Fruit fly (Drosophila melanogaster) whole organism, embryonic: Measurements from ENCODE around the gene CG42711.

ENCODE experiments used
- Ada2b ChIP-seq: fragments of 200-800 bp; sonication (Bioruptor generic); IDR thresholded peaks from 2 replicates; pipeline ENCODE4 v1.3.6; 2022; ENCODE audit warnings: missing biosample characterization, missing genetic modification characterization
- Antp ChIP-seq: fragments of 200-800 bp; sonication (Bioruptor generic); optimal IDR thresholded peaks from 3 replicates; lab custom pipeline; 2016; ENCODE audit warnings: missing biosample characterization, missing genetic modification characterization
- B-H2 ChIP-seq: fragments of 200-800 bp; sonication (Bioruptor generic); optimal IDR thresholded peaks from 2 replicates; lab custom pipeline; 2018; ENCODE audit warnings: missing biosample characterization, mild to moderate bottlenecking, missing genetic modification characterization
- CG10366 ChIP-seq: fragments of 200-800 bp; sonication (Bioruptor generic); IDR thresholded peaks from 2 replicates; pipeline ENCODE4 v1.3.6; 2022; ENCODE audit warnings: missing biosample characterization, missing genetic modification characterization
- CG10431 ChIP-seq: fragments of 200-800 bp; sonication (Bioruptor generic); optimal IDR thresholded peaks from 3 replicates; lab custom pipeline; 2018; ENCODE audit warnings: missing biosample characterization, mild to moderate bottlenecking, missing genetic modification characterization
- CG11247 ChIP-seq: fragments of 200-800 bp; sonication (Bioruptor generic); IDR thresholded peaks from 2 replicates; pipeline ENCODE4 v1.3.6; 2022; ENCODE audit warnings: missing biosample characterization, missing genetic modification characterization
- CG11456 ChIP-seq: fragments of 200-800 bp; sonication (Bioruptor generic); IDR thresholded peaks from 3 replicates; pipeline ENCODE4 v1.3.6; 2022; ENCODE audit warnings: missing biosample characterization, missing genetic modification characterization
- CG11696 ChIP-seq: fragments of 200-800 bp; sonication (Bioruptor generic); IDR thresholded peaks from 2 replicates; pipeline ENCODE4 v1.3.6; 2022; ENCODE audit warnings: missing biosample characterization, missing genetic modification characterization
- CG13775 ChIP-seq: fragments of 200-800 bp; sonication (Bioruptor generic); optimal IDR thresholded peaks from 3 replicates; lab custom pipeline; 2017; ENCODE audit warnings: missing biosample characterization, mild to moderate bottlenecking, missing genetic modification characterization
- CG14710 ChIP-seq: fragments of 200-800 bp; sonication (Bioruptor generic); optimal IDR thresholded peaks from 3 replicates; lab custom pipeline; 2019; ENCODE audit warnings: missing biosample characterization, mild to moderate bottlenecking, missing genetic modification characterization, moderate library complexity
- CG18764 ChIP-seq: fragments of 200-800 bp; sonication (Bioruptor generic); optimal IDR thresholded peaks from 3 replicates; lab custom pipeline; 2016; ENCODE audit warnings: missing biosample characterization, missing genetic modification characterization
- CG4360 ChIP-seq: fragments of 200-800 bp; sonication (Bioruptor generic); IDR thresholded peaks from 2 replicates; pipeline ENCODE4 v1.3.6; 2022; ENCODE audit warnings: missing biosample characterization, missing genetic modification characterization
- CG7745 ChIP-seq: fragments of 200-800 bp; sonication (Bioruptor generic); optimal IDR thresholded peaks from 2 replicates; lab custom pipeline; 2018; ENCODE audit warnings: missing biosample characterization, mild to moderate bottlenecking, missing genetic modification characterization, moderate library complexity
- CG8281 ChIP-seq: fragments of 200-800 bp; sonication (Bioruptor generic); optimal IDR thresholded peaks from 2 replicates; lab custom pipeline; 2018; ENCODE audit warnings: missing biosample characterization, mild to moderate bottlenecking, missing genetic modification characterization, moderate library complexity
- CG8290 ChIP-seq, 3 experiments: fragments of 200-800 bp; sonication (Bioruptor generic); optimal IDR thresholded peaks; 2 replicates each; lab custom pipeline; 2016 to 2019; ENCODE audit warnings: missing biosample characterization in 3 of 3, missing genetic modification characterization in 3 of 3, mild to moderate bottlenecking in 2 of 3, moderate library complexity in 1 of 3
- E2f2 ChIP-seq: fragments of 200-800 bp; sonication (Bioruptor generic); IDR thresholded peaks from 2 replicates; pipeline ENCODE4 v1.3.6; 2022; ENCODE audit warnings: missing biosample characterization, missing genetic modification characterization
- Fer1 ChIP-seq: fragments of 200-800 bp; sonication (Bioruptor generic); optimal IDR thresholded peaks from 2 replicates; lab custom pipeline; 2017; ENCODE audit warnings: missing biosample characterization, mild to moderate bottlenecking, missing genetic modification characterization
- GATAe ChIP-seq: fragments of 200-800 bp; sonication (Bioruptor generic); conservative IDR thresholded peaks from 2 replicates; pipeline ENCODE4 v1.3.6; 2022; ENCODE audit warnings: missing biosample characterization, missing genetic modification characterization
- Hr78 ChIP-seq, 2 experiments: fragments of 200-800 bp in 1 of 2; fragments of >200 bp in 1 of 2; sonication (Bioruptor generic) in 1 of 2; optimal IDR thresholded peaks; 2 replicates each; lab custom pipeline; 2017 to 2019; ENCODE audit warnings: missing biosample characterization in 2 of 2, missing genetic modification characterization in 2 of 2, mild to moderate bottlenecking in 1 of 2, moderate library complexity in 1 of 2
- Hsf ChIP-seq: fragments of 200-800 bp; sonication (Bioruptor generic); optimal IDR thresholded peaks from 3 replicates; lab custom pipeline; 2016; ENCODE audit warnings: missing biosample characterization, missing genetic modification characterization
- Lim3 ChIP-seq: fragments of 200-800 bp; sonication (Bioruptor generic); IDR thresholded peaks from 2 replicates; pipeline ENCODE4 v1.3.6; 2022; ENCODE audit warnings: missing biosample characterization, missing genetic modification characterization
- Ptx1 ChIP-seq: fragments of 200-800 bp; sonication (Bioruptor generic); IDR thresholded peaks from 2 replicates; pipeline ENCODE4 v1.3.6; 2022; ENCODE audit warnings: missing biosample characterization, missing genetic modification characterization
- Sox100B ChIP-seq: fragments of 200-800 bp; sonication (Bioruptor generic); optimal IDR thresholded peaks from 3 replicates; lab custom pipeline; 2018; ENCODE audit warnings: missing biosample characterization, mild to moderate bottlenecking, missing genetic modification characterization
- Sox102F ChIP-seq: fragments of 200-800 bp; sonication (Bioruptor generic); optimal IDR thresholded peaks from 2 replicates; lab custom pipeline; 2018; ENCODE audit warnings: missing biosample characterization, mild to moderate bottlenecking, missing genetic modification characterization, moderate library complexity
- Spps ChIP-seq: fragments of 200-800 bp; sonication (Bioruptor generic); optimal IDR thresholded peaks from 2 replicates; lab custom pipeline; 2018; ENCODE audit warnings: missing biosample characterization, mild to moderate bottlenecking, missing genetic modification characterization
- al ChIP-seq: fragments of 200-800 bp; sonication (Bioruptor generic); IDR thresholded peaks from 2 replicates; pipeline ENCODE4 v1.3.6; 2022; ENCODE audit warnings: missing biosample characterization, missing genetic modification characterization
- ara ChIP-seq: fragments of 200-800 bp; sonication (Bioruptor generic); IDR thresholded peaks from 2 replicates; pipeline ENCODE4 v1.3.6; 2022; ENCODE audit warnings: missing biosample characterization, missing genetic modification characterization
- bcd ChIP-seq: fragments of 200-800 bp; sonication (Bioruptor generic); optimal IDR thresholded peaks from 2 replicates; lab custom pipeline; 2017; ENCODE audit warnings: missing biosample characterization, mild to moderate bottlenecking, missing genetic modification characterization
- bsh ChIP-seq, 2 experiments: fragments of 200-800 bp; sonication (Bioruptor generic); optimal IDR thresholded peaks; 2 replicates each; lab custom pipeline; 2017 to 2018; ENCODE audit warnings: mild to moderate bottlenecking in 2 of 2, missing biosample characterization in 2 of 2, missing genetic modification characterization in 2 of 2, moderate library complexity in 1 of 2
- corto ChIP-seq: fragments of 200-800 bp; sonication (Bioruptor generic); optimal IDR thresholded peaks from 2 replicates; lab custom pipeline; 2016; ENCODE audit warnings: missing biosample characterization, mild to moderate bottlenecking, missing genetic modification characterization, moderate library complexity
- esg ChIP-seq: fragments of 200-800 bp; sonication (Bioruptor generic); conservative IDR thresholded peaks from 2 replicates; pipeline ENCODE4 v1.3.6; 2022; ENCODE audit warnings: missing biosample characterization, missing genetic modification characterization
- fd102C ChIP-seq: fragments of 200-800 bp; sonication (Bioruptor generic); optimal IDR thresholded peaks from 2 replicates; lab custom pipeline; 2018; ENCODE audit warnings: missing biosample characterization, mild to moderate bottlenecking, missing genetic modification characterization, moderate library complexity
- gcm ChIP-seq: fragments of 200-800 bp; sonication (Bioruptor generic); optimal IDR thresholded peaks from 2 replicates; lab custom pipeline; 2019; ENCODE audit warnings: missing biosample characterization, mild to moderate bottlenecking, missing genetic modification characterization, moderate library complexity
- hb ChIP-seq: fragments of 200-800 bp; sonication (Bioruptor generic); IDR thresholded peaks from 3 replicates; pipeline ENCODE4 v1.3.6; 2022; ENCODE audit warnings: missing biosample characterization, missing genetic modification characterization; ENCODE audit not compliant: partially characterized antibody
- hbn ChIP-seq: fragments of 200-800 bp; sonication (Bioruptor generic); IDR thresholded peaks from 2 replicates; pipeline ENCODE4 v1.3.6; 2022; ENCODE audit warnings: missing biosample characterization, missing genetic modification characterization; ENCODE audit not compliant: partially characterized antibody
- lov ChIP-seq, 2 experiments: fragments of 200-800 bp in 1 of 2; fragments of >200 bp in 1 of 2; sonication (Bioruptor generic) in 1 of 2; IDR thresholded peaks in 1 of 2; optimal IDR thresholded peaks in 1 of 2; 2 replicates in 1 of 2; 3 replicates in 1 of 2; pipeline versions ENCODE4 v1.3.6 to Lab custom; 2017 to 2022; ENCODE audit warnings: missing biosample characterization in 1 of 2, missing genetic modification characterization in 1 of 2
- luna ChIP-seq: fragments of 200-800 bp; sonication (Bioruptor generic); optimal IDR thresholded peaks from 2 replicates; lab custom pipeline; 2016; ENCODE audit warnings: missing biosample characterization, missing genetic modification characterization
- nau ChIP-seq: fragments of 200-800 bp; sonication (Bioruptor generic); optimal IDR thresholded peaks from 3 replicates; lab custom pipeline; 2017; ENCODE audit warnings: missing biosample characterization, mild to moderate bottlenecking, missing genetic modification characterization, missing genetic modification reagents
- nom ChIP-seq: fragments of 200-800 bp; sonication (Bioruptor generic); optimal IDR thresholded peaks from 2 replicates; lab custom pipeline; 2017; ENCODE audit warnings: missing biosample characterization, missing genetic modification characterization, mild to moderate bottlenecking, moderate library complexity, missing genetic modification reagents
- odd ChIP-seq: fragments of 200-800 bp; sonication (Bioruptor generic); optimal IDR thresholded peaks from 2 replicates; lab custom pipeline; 2017; ENCODE audit warnings: missing biosample characterization, mild to moderate bottlenecking, missing genetic modification characterization
- pan ChIP-seq, 4 experiments: fragments of >200 bp in 3 of 4; fragments of 200-800 bp in 1 of 4; sonication (Bioruptor generic) in 1 of 4; optimal IDR thresholded peaks in 3 of 4; IDR thresholded peaks in 1 of 4; 2 replicates each; pipeline versions ENCODE4 v1.3.6 to Lab custom; 2017 to 2022; ENCODE audit warnings: missing biosample characterization in 2 of 4, missing genetic modification characterization in 2 of 4, mixed read lengths in 1 of 4
- sc ChIP-seq, 3 experiments: fragments of >200 bp in 2 of 3; fragments of 200-800 bp in 1 of 3; sonication (Bioruptor generic) in 1 of 3; optimal IDR thresholded peaks; 2 replicates in 2 of 3; 3 replicates in 1 of 3; lab custom pipeline; 2017; ENCODE audit warnings: mild to moderate bottlenecking in 1 of 3, missing biosample characterization in 1 of 3, missing genetic modification characterization in 1 of 3, missing genetic modification reagents in 1 of 3
- sens ChIP-seq: fragments of 200-800 bp; sonication (Bioruptor generic); peaks from one replicate; lab custom pipeline; 2016; ENCODE audit warnings: missing biosample characterization, missing genetic modification characterization
- sisA ChIP-seq: fragments of 200-800 bp; sonication (Bioruptor generic); IDR thresholded peaks from 2 replicates; pipeline ENCODE4 v1.3.6; 2022; ENCODE audit warnings: missing biosample characterization, missing genetic modification characterization
- sug ChIP-seq: fragments of 200-800 bp; optimal IDR thresholded peaks from 2 replicates; lab custom pipeline; 2019; ENCODE audit warnings: missing biosample characterization, mild to moderate bottlenecking, missing genetic modification characterization, moderate library complexity
- tgo ChIP-seq: fragments of 200-800 bp; sonication (Bioruptor generic); IDR thresholded peaks from 3 replicates; pipeline ENCODE4 v1.3.6; 2022; ENCODE audit warnings: missing biosample characterization, missing genetic modification characterization
- wdn ChIP-seq: fragments of 200-800 bp; sonication (Bioruptor generic); IDR thresholded peaks from 2 replicates; pipeline ENCODE4 v1.3.6; 2022; ENCODE audit warnings: missing biosample characterization, missing genetic modification characterization
- z ChIP-seq: fragments of 200-800 bp; sonication (Bioruptor generic); IDR thresholded peaks from 3 replicates; pipeline ENCODE4 v1.3.6; 2022; ENCODE audit warnings: missing biosample characterization, missing genetic modification characterization

The CG42711 gene

dm6 chr2L:13955775-13956174 is 24.6 kb upstream of the CG42711 start (continued):
- no peak for TF ChIP-seq hb (GFP tag; lab: Robert Waterston, UW)
- no peak for TF ChIP-seq CG7745 (tag; lab: Kevin White, UChicago)
- no peak for TF ChIP-seq sc (optimal IDR thresholded peaks at IDR 0.05; lab: Kevin White, UChicago)
- TF ChIP-seq sc (GFP tag; optimal IDR thresholded peaks at IDR 0.05; lab: Kevin White, UChicago) = no peak
- no peak for TF ChIP-seq Hsf (GFP tag; lab: Kevin White, UChicago)
- TF ChIP-seq CG11247 (GFP tag; lab: Robert Waterston, UW) = 0 out of 2 replicates have a peak, but pooled peaks have one; percentile 8
- TF ChIP-seq odd (GFP tag; lab: Kevin White, UChicago) = no peak
- TF ChIP-seq hbn (GFP tag; lab: Robert Waterston, UW) = no peak
- no peak for TF ChIP-seq lov (optimal IDR thresholded peaks at IDR 0.05; lab: Kevin White, UChicago)
- no peak for TF ChIP-seq lov (GFP tag; IDR thresholded peaks at IDR 0.05; lab: Robert Waterston, UW)
- TF ChIP-seq CG10366 = peak; percentile 14; the same call in 1 of the 2 replicates
- no peak for TF ChIP-seq CG4360 (GFP tag; lab: Robert Waterston, UW)
- TF ChIP-seq Sox100B (GFP tag; lab: Kevin White, UChicago) = no peak
- TF ChIP-seq fd102C (GFP tag; lab: Kevin White, UChicago) = no peak
- no peak for TF ChIP-seq nau (GFP tag; lab: Kevin White, UChicago)
- no peak for TF ChIP-seq CG11696 (GFP tag; lab: Robert Waterston, UW)
- no peak for TF ChIP-seq Antp
- no peak for TF ChIP-seq CG14710 (tag; lab: Kevin White, UChicago)
- no peak for TF ChIP-seq CG18764 (GFP tag; lab: Kevin White, UChicago)
- TF ChIP-seq CG11456 (GFP tag; lab: Robert Waterston, UW) = no peak
- no peak for TF ChIP-seq CG10431 (GFP tag; lab: Kevin White, UChicago)
- no peak for TF ChIP-seq bcd (GFP tag; lab: Kevin White, UChicago)
- no peak for TF ChIP-seq wdn (GFP tag; lab: Robert Waterston, UW)
- no peak for TF ChIP-seq Lim3 (GFP tag; lab: Robert Waterston, UW)
- no peak for TF ChIP-seq sug
- TF ChIP-seq Hr78 (GFP tag; optimal IDR thresholded peaks at IDR 0.05; lab: Kevin White, UChicago) = no peak
- TF ChIP-seq E2f2 (GFP tag; lab: Robert Waterston, UW) = no peak
- no peak for TF ChIP-seq z (GFP tag; lab: Robert Waterston, UW)
- no peak for TF ChIP-seq pan (optimal IDR thresholded peaks at IDR 0.05; lab: Kevin White, UChicago)
- TF ChIP-seq pan (GFP tag; optimal IDR thresholded peaks at IDR 0.05 in 1 of 2, IDR thresholded peaks at IDR 0.05 in 1 of 2) = peak in 1 of 2 experiments; percentile 21
- TF ChIP-seq Sox102F (GFP tag; lab: Kevin White, UChicago) = peak; percentile 35
- peak in 1 of 2 experiments; percentile 84 for TF ChIP-seq bsh (GFP tag; optimal IDR thresholded peaks at IDR 0.05; lab: Kevin White, UChicago)
- TF ChIP-seq GATAe (GFP tag; lab: Robert Waterston, UW) = no peak
- TF ChIP-seq CG8290 (GFP tag; optimal IDR thresholded peaks at IDR 0.05; lab: Kevin White, UChicago) = no peak
- TF ChIP-seq CG8290 (tag; optimal IDR thresholded peaks at IDR 0.05; lab: Kevin White, UChicago) = no peak
- TF ChIP-seq CG8281 (tag; lab: Kevin White, UChicago) = no peak
- peak; percentile 61 for TF ChIP-seq nom (GFP tag; lab: Kevin White, UChicago)
- TF ChIP-seq corto (GFP tag; lab: Kevin White, UChicago) = peak; percentile 70
- no peak for TF ChIP-seq CG13775 (GFP tag; lab: Kevin White, UChicago)
- TF ChIP-seq Spps = no peak
- no peak for TF ChIP-seq sisA (GFP tag; lab: Robert Waterston, UW)
- peak; percentile 66 for TF ChIP-seq sens (GFP tag; lab: Kevin White, UChicago)
- TF ChIP-seq B-H2 (GFP tag; lab: Kevin White, UChicago) = no peak
- 0 out of 2 replicates have a peak, but pooled peaks have one; percentile 22 for TF ChIP-seq Ptx1
- no peak for TF ChIP-seq luna (GFP tag; lab: Kevin White, UChicago)
- TF ChIP-seq ara (GFP tag; lab: Robert Waterston, UW) = peak; percentile 18; the same call in 1 of the 2 replicates
- no peak for TF ChIP-seq al (GFP tag; lab: Robert Waterston, UW)
- TF ChIP-seq Ada2b (GFP tag; lab: Robert Waterston, UW) = no peak
- TF ChIP-seq tgo = peak; percentile 37; the same call in 1 of the 3 replicates
- TF ChIP-seq gcm (GFP tag; lab: Kevin White, UChicago) = peak; percentile 82
- 0 out of 2 replicates have a peak, but pooled peaks have one; percentile 24 for TF ChIP-seq esg
- TF ChIP-seq Fer1 (GFP tag; lab: Kevin White, UChicago) = no peak
